Worm (Caenorhabditis elegans) whole organism, L4 larva: ENCODE measurements around the gene ceh-18.
A peak's percentile ranks its signal among the peaks of the same experiment; 100 is the strongest.

ENCODE experiments used
- F10B5.3 ChIP-seq: sonication (generic microtip); optimal IDR thresholded peaks from 2 replicates; lab custom pipeline; 2016; ENCODE audit warnings: mild to moderate bottlenecking, missing genetic modification characterization, missing compliant biosample characterization
- F26F4.8 ChIP-seq: fragments of 200-800 bp; sonication (Bioruptor generic); conservative IDR thresholded peaks from 2 replicates; pipeline ENCODE4 v1.3.6; 2022; ENCODE audit warnings: missing genetic modification characterization, missing compliant biosample characterization
- F37D6.2 ChIP-seq: sonication (generic microtip); optimal IDR thresholded peaks from 2 replicates; lab custom pipeline; 2016; ENCODE audit warnings: mild to moderate bottlenecking, missing genetic modification characterization, missing compliant biosample characterization
- F44E2.7 ChIP-seq: fragments of 200-800 bp; sonication (Bioruptor generic); IDR thresholded peaks from 2 replicates; pipeline ENCODE4 v2.1.2; 2022; ENCODE audit warnings: missing genetic modification characterization, missing compliant biosample characterization
- F49E8.2 ChIP-seq: sonication (generic microtip); optimal IDR thresholded peaks from 2 replicates; lab custom pipeline; 2016; ENCODE audit warnings: missing compliant biosample characterization, mild to moderate bottlenecking, missing genetic modification characterization, borderline replicate concordance
- R02D3.7 ChIP-seq: fragments of 150-350 bp; sonication (generic microtip); optimal IDR thresholded peaks from 3 replicates; lab custom pipeline; 2014; ENCODE audit warnings: missing biosample characterization, missing genetic modification characterization
- T26A8.4 ChIP-seq: fragments of 200-800 bp; sonication (Bioruptor generic); IDR thresholded peaks from 2 replicates; pipeline ENCODE4 v1.3.6; 2022; ENCODE audit warnings: missing genetic modification characterization, missing compliant biosample characterization
- Y48G9A.11 ChIP-seq: fragments of 200-800 bp; sonication (Bioruptor generic); IDR thresholded peaks from 2 replicates; pipeline ENCODE4 v1.3.6; 2022; ENCODE audit warnings: missing genetic modification reagents, missing genetic modification characterization, missing compliant biosample characterization
- Y5F2A.4 ChIP-seq: fragments of 200-800 bp; sonication (Bioruptor generic); optimal IDR thresholded peaks from 2 replicates; lab custom pipeline; 2018; ENCODE audit warnings: mild to moderate bottlenecking, missing genetic modification characterization, missing compliant biosample characterization
- ZK337.2 ChIP-seq: fragments of 200-800 bp; sonication (Bioruptor generic); IDR thresholded peaks from 2 replicates; pipeline ENCODE4 v1.3.6; 2022; ENCODE audit warnings: missing genetic modification reagents, missing genetic modification characterization, missing compliant biosample characterization
- aha-1 ChIP-seq: fragments of 150-350 bp; peaks from one replicate; lab custom pipeline; 2014; ENCODE audit warnings: missing biosample characterization, missing genetic modification characterization
- aly-2 ChIP-seq: sonication (generic microtip); optimal IDR thresholded peaks from 2 replicates; lab custom pipeline; 2018; ENCODE audit warnings: missing biosample characterization, missing genetic modification characterization
- ceh-20 ChIP-seq: fragments of 200-800 bp; sonication (Bioruptor generic); IDR thresholded peaks from 2 replicates; pipeline ENCODE4 v1.3.6; 2022; ENCODE audit warnings: missing genetic modification reagents, missing genetic modification characterization, missing compliant biosample characterization
- ceh-44 ChIP-seq: fragments of 200-800 bp; sonication (Bioruptor generic); IDR thresholded peaks from 2 replicates; pipeline ENCODE4 v1.3.6; 2022; ENCODE audit warnings: missing genetic modification reagents, missing genetic modification characterization, missing compliant biosample characterization
- cey-2 ChIP-seq: sonication (generic microtip); optimal IDR thresholded peaks from 3 replicates; lab custom pipeline; 2017; ENCODE audit warnings: missing genetic modification characterization, mild to moderate bottlenecking, missing compliant biosample characterization, antibody characterized with exemption, borderline replicate concordance; ENCODE audit not compliant: insufficient read depth
- daf-16 ChIP-seq, 3 experiments: sonication (generic microtip); optimal IDR thresholded peaks; 2 replicates each; lab custom pipeline; 2016 to 2017; ENCODE audit warnings: missing genetic modification characterization in 3 of 3, missing genetic modification reagents in 3 of 3, mild to moderate bottlenecking in 2 of 3, missing compliant biosample characterization in 2 of 3, missing biosample characterization in 1 of 3, moderate library complexity in 1 of 3
- daf-8 ChIP-seq: fragments of 200-800 bp; sonication (Bioruptor generic); IDR thresholded peaks from 2 replicates; pipeline ENCODE4 v1.3.6; 2022; ENCODE audit warnings: missing genetic modification characterization, missing compliant biosample characterization
- dmd-6 ChIP-seq: fragments of 200-800 bp; sonication (Bioruptor generic); IDR thresholded peaks from 2 replicates; pipeline ENCODE4 v1.3.6; 2022; ENCODE audit warnings: missing genetic modification reagents, missing genetic modification characterization, missing compliant biosample characterization
- dve-1 ChIP-seq: sonication (generic microtip); optimal IDR thresholded peaks from 2 replicates; lab custom pipeline; 2017; ENCODE audit warnings: antibody characterized with exemption, mild to moderate bottlenecking, missing genetic modification characterization, missing compliant biosample characterization; ENCODE audit not compliant: insufficient read depth
- egl-27 ChIP-seq: sonication (generic microtip); optimal IDR thresholded peaks from 3 replicates; lab custom pipeline; 2017; ENCODE audit warnings: missing biosample characterization, missing genetic modification reagents, missing genetic modification characterization
- fkh-10 ChIP-seq: fragments of 150-350 bp; optimal IDR thresholded peaks from 2 replicates; lab custom pipeline; 2014; ENCODE audit warnings: missing biosample characterization, missing genetic modification reagents, missing genetic modification characterization
- gei-8 ChIP-seq: fragments of 200-800 bp; sonication (Bioruptor generic); optimal IDR thresholded peaks from 2 replicates; lab custom pipeline; 2018; ENCODE audit warnings: mild to moderate bottlenecking, missing genetic modification characterization, missing compliant biosample characterization
- hlh-11 ChIP-seq: fragments of 200-800 bp; sonication (Bioruptor generic); optimal IDR thresholded peaks from 2 replicates; lab custom pipeline; 2018; ENCODE audit warnings: mild to moderate bottlenecking, missing genetic modification characterization, missing compliant biosample characterization
- hlh-30 ChIP-seq: sonication (generic microtip); optimal IDR thresholded peaks from 2 replicates; lab custom pipeline; 2017; ENCODE audit warnings: antibody characterized with exemption, mild to moderate bottlenecking, missing genetic modification characterization, missing compliant biosample characterization; ENCODE audit not compliant: insufficient read depth
- mdl-1 ChIP-seq, 2 experiments: fragments of 150-350 bp in 1 of 2; sonication (generic microtip) in 1 of 2; optimal IDR thresholded peaks; 2 replicates each; lab custom pipeline; 2014 to 2017; ENCODE audit warnings: missing biosample characterization in 2 of 2, missing genetic modification characterization in 2 of 2
- mep-1 ChIP-seq: fragments of 150-350 bp; sonication (generic microtip); optimal IDR thresholded peaks from 3 replicates; lab custom pipeline; 2014; ENCODE audit warnings: missing biosample characterization, missing genetic modification characterization
- mxl-3 ChIP-seq: fragments of 200-800 bp; sonication (Bioruptor generic); optimal IDR thresholded peaks from 2 replicates; lab custom pipeline; 2018; ENCODE audit warnings: mild to moderate bottlenecking, missing genetic modification characterization, missing compliant biosample characterization
- nhr-10 ChIP-seq: fragments of 150-350 bp; optimal IDR thresholded peaks from 2 replicates; lab custom pipeline; 2014; ENCODE audit warnings: missing biosample characterization, missing genetic modification characterization
- nhr-11 ChIP-seq: fragments of 150-350 bp; optimal IDR thresholded peaks from 2 replicates; lab custom pipeline; 2014; ENCODE audit warnings: missing biosample characterization, missing genetic modification characterization
- nhr-28 ChIP-seq: fragments of 150-350 bp; optimal IDR thresholded peaks from 2 replicates; lab custom pipeline; 2014; ENCODE audit warnings: missing biosample characterization, missing genetic modification characterization
- nhr-48 ChIP-seq: sonication (generic microtip); optimal IDR thresholded peaks from 2 replicates; lab custom pipeline; 2016; ENCODE audit warnings: mild to moderate bottlenecking, missing genetic modification characterization, missing compliant biosample characterization
- nhr-6 ChIP-seq: fragments of 150-350 bp; optimal IDR thresholded peaks from 2 replicates; lab custom pipeline; 2014; ENCODE audit warnings: missing biosample characterization, missing genetic modification characterization
- nhr-76 ChIP-seq: fragments of 150-350 bp; optimal IDR thresholded peaks from 2 replicates; lab custom pipeline; 2014; ENCODE audit warnings: missing biosample characterization, missing genetic modification characterization
- nhr-77 ChIP-seq: fragments of 150-350 bp; optimal IDR thresholded peaks from 2 replicates; lab custom pipeline; 2014; ENCODE audit warnings: missing biosample characterization, missing genetic modification characterization
- pha-4 ChIP-seq, 2 experiments: fragments of 150-350 bp in 1 of 2; fragments of 200-800 bp in 1 of 2; sonication (Bioruptor generic) in 1 of 2; IDR thresholded peaks in 1 of 2; optimal IDR thresholded peaks in 1 of 2; 2 replicates each; pipeline versions ENCODE4 v1.3.6 to Lab custom; 2014 to 2022; ENCODE audit warnings: missing genetic modification characterization in 2 of 2, missing genetic modification reagents in 2 of 2, missing biosample characterization in 1 of 2, missing compliant biosample characterization in 1 of 2
- php-3 ChIP-seq: fragments of 200-800 bp; sonication (Bioruptor generic); IDR thresholded peaks from 2 replicates; pipeline ENCODE4 v1.3.6; 2022; ENCODE audit warnings: missing genetic modification reagents, missing genetic modification characterization, missing compliant biosample characterization
- pqm-1 ChIP-seq: sonication (generic microtip); optimal IDR thresholded peaks from 2 replicates; lab custom pipeline; 2017; ENCODE audit warnings: missing biosample characterization, missing genetic modification characterization
- set-16 ChIP-seq: fragments of 200-800 bp; sonication (Bioruptor generic); IDR thresholded peaks from 2 replicates; pipeline ENCODE4 v1.3.6; 2022; ENCODE audit warnings: missing genetic modification reagents, missing genetic modification characterization, missing compliant biosample characterization
- spr-1 ChIP-seq: sonication (generic microtip); optimal IDR thresholded peaks from 2 replicates; lab custom pipeline; 2016; ENCODE audit warnings: mild to moderate bottlenecking, missing genetic modification characterization, missing compliant biosample characterization
- tra-1 ChIP-seq: fragments of 200-800 bp; sonication (Bioruptor generic); IDR thresholded peaks from 2 replicates; pipeline ENCODE4 v1.3.6; 2022; ENCODE audit warnings: missing genetic modification reagents, missing genetic modification characterization, missing compliant biosample characterization
- unc-130 ChIP-seq: sonication (generic microtip); optimal IDR thresholded peaks from 2 replicates; lab custom pipeline; 2016; ENCODE audit warnings: missing genetic modification reagents, missing genetic modification characterization, missing compliant biosample characterization
- unc-62 ChIP-seq, 3 experiments: fragments of 150-350 bp in 1 of 3; sonication (generic microtip); optimal IDR thresholded peaks in 2 of 3; peaks in 1 of 3; 1 replicate in 1 of 3; 2 replicates in 2 of 3; lab custom pipeline; 2014 to 2017; ENCODE audit warnings: missing biosample characterization in 3 of 3, missing genetic modification characterization in 3 of 3, missing genetic modification reagents in 3 of 3, missing genotype in 1 of 3
- zfp-2 ChIP-seq: sonication (generic microtip); optimal IDR thresholded peaks from 2 replicates; lab custom pipeline; 2016; ENCODE audit warnings: mild to moderate bottlenecking, missing genetic modification characterization, missing compliant biosample characterization
- zip-11 ChIP-seq: fragments of 200-800 bp; sonication (Bioruptor generic); IDR thresholded peaks from 2 replicates; pipeline ENCODE4 v1.3.6; 2022; ENCODE audit warnings: missing genetic modification characterization, missing compliant biosample characterization
- zip-2 ChIP-seq: fragments of 150-350 bp; optimal IDR thresholded peaks from 2 replicates; lab custom pipeline; 2014; ENCODE audit warnings: missing biosample characterization, missing genetic modification characterization

The ceh-18 gene

ce11 chrX:3819697-3820096 lies 37.9 kb downstream of the ceh-18 start:
- peak; percentile 72 for TF ChIP-seq pha-4 (GFP tag; IDR thresholded peaks at IDR 0.05; lab: Robert Waterston, UW)
- TF ChIP-seq pha-4 (tag; optimal IDR thresholded peaks at IDR 0.05; lab: Kevin White, UChicago) = peak; percentile 50
- TF ChIP-seq hlh-30 (tag; lab: Kevin White, UChicago) = peak; percentile 45
- TF ChIP-seq daf-16 (GFP tag; optimal IDR thresholded peaks at IDR 0.05; lab: Kevin White, UChicago) = no peak
- TF ChIP-seq daf-16 (tag; optimal IDR thresholded peaks at IDR 0.05; lab: Kevin White, UChicago) = peak; percentile 6
- no peak for TF ChIP-seq nhr-11 (tag; lab: Kevin White, UChicago)
- no peak for TF ChIP-seq nhr-77 (tag; lab: Kevin White, UChicago)
- no peak for TF ChIP-seq F49E8.2 (tag; lab: Kevin White, UChicago)

- TF ChIP-seq set-16 (no peak), T26A8.4 (no peak), aly-2 (no peak), php-3 (GFP tag; lab: Robert Waterston, UW) (no peak), nhr-77 (tag; lab: Kevin White, UChicago) (peak; percentile 67), unc-130 (GFP tag; lab: Kevin White, UChicago) (no peak), F26F4.8 (GFP tag; lab: Robert Waterston, UW) (no peak), pqm-1 (tag; lab: Kevin White, UChicago) (peak; percentile 30), zip-11 (no peak), nhr-28 (tag; lab: Kevin White, UChicago) (peak; percentile 94), zfp-2 (no peak), nhr-76 (tag; lab: Kevin White, UChicago) (no peak), nhr-6 (no peak), Y5F2A.4 (GFP tag; lab: Kevin White, UChicago) (no peak), gei-8 (GFP tag; lab: Kevin White, UChicago) (no peak), nhr-10 (no peak), dve-1 (tag; lab: Kevin White, UChicago) (peak; percentile 80), ceh-44 (GFP tag; lab: Robert Waterston, UW) (no peak), F44E2.7 (GFP tag; lab: Robert Waterston, UW) (no peak), Y48G9A.11 (GFP tag; lab: Robert Waterston, UW) (no peak), ceh-20 (GFP tag; lab: Robert Waterston, UW) (no peak), daf-16 (GFP tag; optimal IDR thresholded peaks at IDR 0.05; lab: Kevin White, UChicago) (no peak), daf-16 (tag; optimal IDR thresholded peaks at IDR 0.05; lab: Kevin White, UChicago) (peak; percentile 77), tra-1 (GFP tag; lab: Robert Waterston, UW) (peak; percentile 27; the same call in 1 of the 2 replicates), ZK337.2 (GFP tag; lab: Robert Waterston, UW) (no peak), F37D6.2 (no peak), egl-27 (no peak), unc-62 (GFP tag; optimal IDR thresholded peaks at IDR 0.05 in 1 of 2; lab: Kevin White, UChicago) (peak in 1 of 2 experiments; percentile 54), unc-62 (tag; optimal IDR thresholded peaks at IDR 0.05; lab: Kevin White, UChicago) (no peak), cey-2 (tag; lab: Kevin White, UChicago) (peak; percentile 18), mep-1 (no peak), spr-1 (tag; lab: Kevin White, UChicago) (no peak), F10B5.3 (no peak), dmd-6 (GFP tag; lab: Robert Waterston, UW) (peak; percentile 38; the same call in 1 of the 2 replicates), fkh-10 (GFP tag; lab: Kevin White, UChicago) (no peak), hlh-11 (tag; lab: Kevin White, UChicago) (peak; percentile 68), mdl-1 (tag; optimal IDR thresholded peaks at IDR 0.05; lab: Kevin White, UChicago) (peak in 1 of 2 experiments; percentile 60), zip-2 (tag; lab: Kevin White, UChicago) (no peak), daf-8 (GFP tag; lab: Robert Waterston, UW) (no peak), R02D3.7 (tag; lab: Kevin White, UChicago) (no peak), aha-1 (tag; lab: Kevin White, UChicago) (peak; percentile 59), nhr-48 (tag; lab: Kevin White, UChicago) (peak; percentile 6), mxl-3 (GFP tag; lab: Kevin White, UChicago) (peak; percentile 60), hlh-30 (tag; lab: Kevin White, UChicago) (peak; percentile 75)
- TF ChIP-seq, all 104 proteins: peak for 15
Observed at ce11 chrX:3818856-3819524, 38.6 kb downstream of the ceh-18 start.
